Fruit fly (Drosophila melanogaster) S2 (cell line): ENCODE results near the gene Bem46.

ENCODE experiments used
- CG8478 ChIP-seq: fragments of >200 bp; optimal IDR thresholded peaks from 2 replicates; lab custom pipeline; 2018
- CTCF ChIP-seq, 2 experiments: fragments of >200 bp; optimal IDR thresholded peaks; 2 replicates each; lab custom pipeline; 2018

- TF ChIP-seq CG8478 (lab: Kevin White, UChicago) (no peak), CTCF (optimal IDR thresholded peaks at IDR 0.05; lab: Kevin White, UChicago) (no peak)
Measured at dm6 chr2L:2955659-2956058, 32.3 kb upstream of the Bem46 start.
